Worm (Caenorhabditis elegans): ENCODE measurements around the gene F10E7.5.

The F10E7.5 gene

DNA sequence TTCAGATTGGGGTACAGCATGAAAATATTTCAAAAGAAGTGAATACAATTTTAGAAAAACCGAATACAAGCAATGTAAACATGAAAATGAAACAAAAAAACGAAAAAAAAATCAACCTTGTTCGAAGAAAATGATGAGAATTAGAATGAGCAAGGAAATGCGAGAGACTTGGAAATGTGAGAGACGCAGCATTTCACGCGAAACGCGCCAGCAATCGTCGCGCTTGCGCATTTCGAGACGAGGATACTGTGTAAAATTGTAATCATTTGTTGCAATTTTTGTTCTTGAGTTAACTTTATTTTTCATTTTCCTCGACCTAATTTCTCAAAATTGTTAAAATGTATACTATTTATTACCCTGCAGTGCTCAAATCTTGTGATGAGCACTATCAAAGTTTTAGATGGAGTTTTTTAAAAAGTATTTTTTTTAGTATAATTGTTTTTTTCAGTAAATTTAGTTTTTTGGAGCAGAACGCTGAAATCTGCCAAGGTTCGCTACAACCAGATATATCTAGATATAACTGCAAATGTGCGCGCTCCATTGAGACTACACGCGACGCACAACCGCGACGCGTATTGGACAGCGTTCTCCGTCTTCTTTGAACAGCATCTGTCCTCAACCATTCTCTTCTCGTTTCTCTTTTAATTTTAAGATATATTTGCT is 40.3 kb downstream of the F10E7.5 start, which contains the start of gene fust-1:
Gene fust-1, plus strand, starts transcription at position 613 of the 663 bp plus-strand sequence.
- peak; percentile 88 for TF ChIP-seq ztf-26 (tag; optimal IDR thresholded peaks at IDR 0.05)
- peak; percentile 48 for TF ChIP-seq ets-4 (GFP tag; optimal IDR thresholded peaks at IDR 0.05)
- peak; percentile 97 for TF ChIP-seq mcd-1 (GFP tag; IDR thresholded peaks at IDR 0.05)
- TF ChIP-seq aptf-3 (GFP tag; IDR thresholded peaks at IDR 0.05) = no peak
- TF ChIP-seq F10E7.11 (tag; optimal IDR thresholded peaks at IDR 0.05) = no peak
- peak in 1 of 2 experiments; percentile 10 for TF ChIP-seq rec-8 (tag; optimal IDR thresholded peaks at IDR 0.05)
- peak; percentile 95 for TF ChIP-seq rcor-1 (GFP tag; IDR thresholded peaks at IDR 0.05)
- TF ChIP-seq lsy-27 (tag; optimal IDR thresholded peaks at IDR 0.05; ENCODE audit: borderline replicate concordance, insufficient read depth) = no peak
- TF ChIP-seq ztf-28 (GFP tag; IDR thresholded peaks at IDR 0.05) = no peak
- no peak for TF ChIP-seq akir-1 (GFP tag; optimal IDR thresholded peaks at IDR 0.05)
- TF ChIP-seq zfh-2 (GFP tag; conservative IDR thresholded peaks at IDR 0.05) = no peak
- TF ChIP-seq hmg-20 (GFP tag; IDR thresholded peaks at IDR 0.05) = peak; percentile 92
- TF ChIP-seq somi-1 (GFP tag; optimal IDR thresholded peaks at IDR 0.05) = peak; percentile 80
- no peak for TF ChIP-seq ztf-25 (GFP tag; IDR thresholded peaks at IDR 0.05)
- no peak for TF ChIP-seq dpff-1 (tag; optimal IDR thresholded peaks at IDR 0.05)
- TF ChIP-seq F49E8.2 (tag; optimal IDR thresholded peaks at IDR 0.05; ENCODE audit: insufficient read depth) = peak; percentile 83
- TF ChIP-seq hlh-12 (tag; optimal IDR thresholded peaks at IDR 0.05) = no peak
- no peak for TF ChIP-seq mel-28 (tag; optimal IDR thresholded peaks at IDR 0.05; ENCODE audit: borderline replicate concordance)
- no peak for TF ChIP-seq ama-1 (optimal IDR thresholded peaks at IDR 0.05)
- TF ChIP-seq ama-1 (GFP tag; optimal IDR thresholded peaks at IDR 0.05) = peak in 1 of 2 experiments; percentile 15
- TF ChIP-seq F23B12.7 (tag; optimal IDR thresholded peaks at IDR 0.05; ENCODE audit: insufficient read depth) = peak; percentile 87
- peak; percentile 22 for TF ChIP-seq mes-4 (tag; optimal IDR thresholded peaks at IDR 0.05)
- TF ChIP-seq nfya-2 (GFP tag; IDR thresholded peaks at IDR 0.05) = no peak
- peak; percentile 24 for TF ChIP-seq ztf-3 (GFP tag; optimal IDR thresholded peaks at IDR 0.05)
- no peak for TF ChIP-seq nhr-120 (GFP tag; IDR thresholded peaks at IDR 0.05)
- 0 out of 2 replicates have a peak, but pooled peaks have one; percentile 24 for TF ChIP-seq bed-2 (GFP tag; IDR thresholded peaks at IDR 0.05)
- no peak for TF ChIP-seq tbx-9 (tag; optimal IDR thresholded peaks at IDR 0.05; ENCODE audit: borderline replicate concordance)
- peak; percentile 29; the same call in 1 of the 2 replicates for TF ChIP-seq cebp-1 (GFP tag; IDR thresholded peaks at IDR 0.05)
- TF ChIP-seq cebp-1 (tag; optimal IDR thresholded peaks at IDR 0.05) = peak; percentile 93
- TF ChIP-seq gei-17 (GFP tag; optimal IDR thresholded peaks at IDR 0.05) = peak; percentile 79
- TF ChIP-seq snpc-3.4 (tag; optimal IDR thresholded peaks at IDR 0.05) = peak; percentile 95
- peak; percentile 82; the same call in 1 of the 2 replicates for TF ChIP-seq F39B2.1 (GFP tag; IDR thresholded peaks at IDR 0.05)
- 0 out of 2 replicates have a peak, but pooled peaks have one; percentile 60 for TF ChIP-seq cebp-2 (GFP tag; IDR thresholded peaks at IDR 0.05)
- no peak; the same call in 1 of the 2 replicates for TF ChIP-seq egrh-3 (GFP tag; IDR thresholded peaks at IDR 0.05)
- peak; percentile 87 for TF ChIP-seq Y56A3A.18 (GFP tag; IDR thresholded peaks at IDR 0.05)
- no peak for TF ChIP-seq nfya-1 (tag; optimal IDR thresholded peaks at IDR 0.05; ENCODE audit: borderline replicate concordance, insufficient read depth)
- TF ChIP-seq sdz-38 (tag; optimal IDR thresholded peaks at IDR 0.05) = no peak
- TF ChIP-seq pha-4 (tag; optimal IDR thresholded peaks at IDR 0.05) = peak; percentile 47
- peak; percentile 64 for TF ChIP-seq efl-1 (GFP tag; optimal IDR thresholded peaks at IDR 0.05)
- peak; percentile 44; the same call in 1 of the 2 replicates for TF ChIP-seq lin-26 (GFP tag; IDR thresholded peaks at IDR 0.05)
- TF ChIP-seq chd-7 (tag; optimal IDR thresholded peaks at IDR 0.05) = peak; percentile 80
- TF ChIP-seq nfyb-1 (GFP tag; IDR thresholded peaks at IDR 0.05) = peak; percentile 96
- no peak for TF ChIP-seq fkh-3 (tag; optimal IDR thresholded peaks at IDR 0.05)
- TF ChIP-seq K12H6.12 (tag; optimal IDR thresholded peaks at IDR 0.05) = peak; percentile 88
- TF ChIP-seq rpc-1 (optimal IDR thresholded peaks at IDR 0.05) = no peak
- TF ChIP-seq rpc-1 (tag; optimal IDR thresholded peaks at IDR 0.05) = no peak
- peak; percentile 96 for TF ChIP-seq ekl-4 (GFP tag; IDR thresholded peaks at IDR 0.05)
- peak; percentile 95 for TF ChIP-seq pbrm-1 (GFP tag; IDR thresholded peaks at IDR 0.05)

Measured in whole organism, young adult.